Fruit fly (Drosophila melanogaster) whole organism, embryonic: ENCODE measurements around the gene ClpP.

Experiments
- Ada2b ChIP-seq: fragments of 200-800 bp; sonication (Bioruptor generic); IDR thresholded peaks from 2 replicates; pipeline ENCODE4 v1.3.6; 2022; ENCODE audit warnings: missing biosample characterization, missing genetic modification characterization
- B-H1 ChIP-seq: fragments of 200-800 bp; sonication (Bioruptor generic); IDR thresholded peaks from 3 replicates; pipeline ENCODE4 v1.3.6; 2022; ENCODE audit warnings: missing biosample characterization, missing genetic modification characterization
- C15 ChIP-seq: fragments of 200-800 bp; sonication (Bioruptor generic); IDR thresholded peaks from 3 replicates; pipeline ENCODE4 v1.3.6; 2022; ENCODE audit warnings: missing biosample characterization, missing genetic modification characterization
- CG1024 ChIP-seq: fragments of 200-800 bp; sonication (Bioruptor generic); IDR thresholded peaks from 2 replicates; pipeline ENCODE4 v1.3.6; 2022; ENCODE audit warnings: missing biosample characterization, missing genetic modification characterization
- CG10366 ChIP-seq: fragments of 200-800 bp; sonication (Bioruptor generic); IDR thresholded peaks from 2 replicates; pipeline ENCODE4 v1.3.6; 2022; ENCODE audit warnings: missing biosample characterization, missing genetic modification characterization
- CG10654 ChIP-seq: fragments of 200-800 bp; sonication (Bioruptor generic); optimal IDR thresholded peaks from 2 replicates; lab custom pipeline; 2016; ENCODE audit warnings: missing biosample characterization, missing genetic modification characterization
- CG11695 ChIP-seq: fragments of 200-800 bp; sonication (Bioruptor generic); IDR thresholded peaks from 3 replicates; pipeline ENCODE4 v1.3.6; 2022; ENCODE audit warnings: missing biosample characterization, missing genetic modification characterization
- CG12104 ChIP-seq: fragments of 200-800 bp; sonication (Bioruptor generic); optimal IDR thresholded peaks from 3 replicates; lab custom pipeline; 2016; ENCODE audit warnings: missing biosample characterization, missing genetic modification characterization
- CG12391 ChIP-seq: fragments of 200-800 bp; sonication (Bioruptor generic); optimal IDR thresholded peaks from 3 replicates; lab custom pipeline; 2018; ENCODE audit warnings: missing biosample characterization, mild to moderate bottlenecking, missing genetic modification characterization, moderate library complexity
- CG13424 ChIP-seq: fragments of 200-800 bp; sonication (Bioruptor generic); optimal IDR thresholded peaks from 2 replicates; lab custom pipeline; 2019; ENCODE audit warnings: missing biosample characterization, mild to moderate bottlenecking, missing genetic modification characterization, moderate library complexity
- CG13624 ChIP-seq: fragments of 200-800 bp; sonication (Bioruptor generic); optimal IDR thresholded peaks from 2 replicates; lab custom pipeline; 2016; ENCODE audit warnings: missing biosample characterization, missing genetic modification characterization
- CG1529 ChIP-seq: fragments of 200-800 bp; sonication (Bioruptor generic); optimal IDR thresholded peaks from 3 replicates; lab custom pipeline; 2018; ENCODE audit warnings: missing biosample characterization, missing genetic modification characterization
- CG16813 ChIP-seq: fragments of 200-800 bp; sonication (Bioruptor generic); IDR thresholded peaks from 3 replicates; pipeline ENCODE4 v1.3.6; 2022; ENCODE audit warnings: missing biosample characterization, missing genetic modification characterization; ENCODE audit not compliant: partially characterized antibody
- CG16815 ChIP-seq: fragments of 200-800 bp; sonication (Bioruptor generic); optimal IDR thresholded peaks from 3 replicates; lab custom pipeline; 2017; ENCODE audit warnings: missing biosample characterization, mild to moderate bottlenecking, missing genetic modification characterization
- CG17385 ChIP-seq: fragments of 200-800 bp; sonication (Bioruptor generic); optimal IDR thresholded peaks from 3 replicates; lab custom pipeline; 2018; ENCODE audit warnings: missing biosample characterization, mild to moderate bottlenecking, missing genetic modification characterization
- CG32532 ChIP-seq: fragments of 200-800 bp; sonication (Bioruptor generic); IDR thresholded peaks from 2 replicates; pipeline ENCODE4 v1.3.6; 2022; ENCODE audit warnings: missing biosample characterization, missing genetic modification characterization
- CG34376 ChIP-seq: fragments of 200-800 bp; sonication (Bioruptor generic); optimal IDR thresholded peaks from 2 replicates; lab custom pipeline; 2018; ENCODE audit warnings: missing biosample characterization, mild to moderate bottlenecking, missing genetic modification characterization
- CG3995 ChIP-seq: fragments of 200-800 bp; sonication (Bioruptor generic); optimal IDR thresholded peaks from 3 replicates; lab custom pipeline; 2016; ENCODE audit warnings: missing biosample characterization, missing genetic modification characterization
- CG7786 ChIP-seq: fragments of 200-800 bp; sonication (Bioruptor generic); optimal IDR thresholded peaks from 2 replicates; lab custom pipeline; 2016; ENCODE audit warnings: missing biosample characterization, missing genetic modification characterization
- CG9817 ChIP-seq: fragments of 200-800 bp; sonication (Bioruptor generic); optimal IDR thresholded peaks from 2 replicates; lab custom pipeline; 2018; ENCODE audit warnings: missing biosample characterization, mild to moderate bottlenecking, missing genetic modification characterization, moderate library complexity
- CG9932 ChIP-seq: fragments of 200-800 bp; sonication (Bioruptor generic); IDR thresholded peaks from 2 replicates; pipeline ENCODE4 v1.3.6; 2022; ENCODE audit warnings: missing biosample characterization, missing genetic modification characterization
- Dek ChIP-seq: fragments of 200-800 bp; sonication (Bioruptor generic); optimal IDR thresholded peaks from 3 replicates; lab custom pipeline; 2019; ENCODE audit warnings: missing biosample characterization, mild to moderate bottlenecking, missing genetic modification characterization, moderate library complexity
- Doc3 ChIP-seq: fragments of 200-800 bp; sonication (Bioruptor generic); IDR thresholded peaks from 3 replicates; pipeline ENCODE4 v1.3.6; 2022; ENCODE audit warnings: missing biosample characterization, missing genetic modification characterization; ENCODE audit not compliant: partially characterized antibody
- Eip74EF ChIP-seq, 2 experiments: fragments of 200-800 bp in 1 of 2; fragments of >200 bp in 1 of 2; sonication (Bioruptor generic) in 1 of 2; optimal IDR thresholded peaks; 2 replicates each; lab custom pipeline; 2017 to 2019; ENCODE audit warnings: missing biosample characterization in 2 of 2, missing genetic modification characterization in 2 of 2, mild to moderate bottlenecking in 1 of 2, moderate library complexity in 1 of 2
- Fer2 ChIP-seq: fragments of 200-800 bp; sonication (Bioruptor generic); optimal IDR thresholded peaks from 2 replicates; lab custom pipeline; 2018; ENCODE audit warnings: missing biosample characterization, mild to moderate bottlenecking, missing genetic modification characterization, moderate library complexity
- H15 ChIP-seq: fragments of 200-800 bp; sonication (Bioruptor generic); IDR thresholded peaks from 3 replicates; pipeline ENCODE4 v1.3.6; 2022; ENCODE audit warnings: missing biosample characterization, missing genetic modification characterization
- Hr51 ChIP-seq, 2 experiments: fragments of 200-800 bp; sonication (Bioruptor generic); optimal IDR thresholded peaks; 2 replicates in 1 of 2; 3 replicates in 1 of 2; lab custom pipeline; 2016 to 2018; ENCODE audit warnings: missing biosample characterization in 2 of 2, missing genetic modification characterization in 2 of 2, mild to moderate bottlenecking in 1 of 2, moderate library complexity in 1 of 2
- Kr ChIP-seq: fragments of 200-800 bp; sonication (Bioruptor generic); optimal IDR thresholded peaks from 2 replicates; lab custom pipeline; 2017; ENCODE audit warnings: missing biosample characterization, mild to moderate bottlenecking, missing genetic modification characterization
- Six4 ChIP-seq: fragments of 200-800 bp; sonication (Bioruptor generic); optimal IDR thresholded peaks from 2 replicates; lab custom pipeline; 2016; ENCODE audit warnings: missing biosample characterization, missing genetic modification characterization
- Sox100B ChIP-seq: fragments of 200-800 bp; sonication (Bioruptor generic); optimal IDR thresholded peaks from 3 replicates; lab custom pipeline; 2018; ENCODE audit warnings: missing biosample characterization, mild to moderate bottlenecking, missing genetic modification characterization
- Sry-δ ChIP-seq: fragments of 200-800 bp; sonication (Bioruptor generic); optimal IDR thresholded peaks from 2 replicates; lab custom pipeline; 2016; ENCODE audit warnings: missing biosample characterization, missing genetic modification characterization
- Xbp1 ChIP-seq: fragments of 200-800 bp; sonication (Bioruptor generic); optimal IDR thresholded peaks from 3 replicates; lab custom pipeline; 2016; ENCODE audit warnings: missing biosample characterization, mild to moderate bottlenecking, missing genetic modification characterization
- bowl ChIP-seq: fragments of 200-800 bp; sonication (Bioruptor generic); IDR thresholded peaks from 2 replicates; pipeline ENCODE4 v1.3.6; 2022; ENCODE audit warnings: missing biosample characterization, missing genetic modification characterization
- cad ChIP-seq: fragments of >200 bp; optimal IDR thresholded peaks from 2 replicates; lab custom pipeline; 2017; ENCODE audit warnings: missing biosample characterization, missing genetic modification characterization
- crol ChIP-seq: fragments of 200-800 bp; sonication (Bioruptor generic); IDR thresholded peaks from 2 replicates; pipeline ENCODE4 v1.3.6; 2022; ENCODE audit warnings: missing biosample characterization, missing genetic modification characterization
- crp ChIP-seq, 2 experiments: fragments of 200-800 bp; sonication (Bioruptor generic); optimal IDR thresholded peaks; 2 replicates in 1 of 2; 3 replicates in 1 of 2; lab custom pipeline; 2017; ENCODE audit warnings: missing biosample characterization in 2 of 2, missing genetic modification characterization in 2 of 2, mild to moderate bottlenecking in 1 of 2, moderate library complexity in 1 of 2
- da ChIP-seq: fragments of 200-800 bp; sonication (Bioruptor generic); optimal IDR thresholded peaks from 2 replicates; lab custom pipeline; 2016; ENCODE audit warnings: missing biosample characterization, missing genetic modification characterization
- gem ChIP-seq: fragments of 200-800 bp; sonication (Bioruptor generic); optimal IDR thresholded peaks from 2 replicates; lab custom pipeline; 2019; ENCODE audit warnings: missing biosample characterization, mild to moderate bottlenecking, missing genetic modification characterization, moderate library complexity
- gfzf ChIP-seq: fragments of 200-800 bp; sonication (Bioruptor generic); optimal IDR thresholded peaks from 2 replicates; lab custom pipeline; 2016; ENCODE audit warnings: missing biosample characterization, mild to moderate bottlenecking, missing genetic modification characterization, moderate library complexity
- grau ChIP-seq: fragments of 200-800 bp; optimal IDR thresholded peaks from 3 replicates; lab custom pipeline; 2019; ENCODE audit warnings: missing biosample characterization, mild to moderate bottlenecking, missing genetic modification characterization, moderate library complexity
- jing ChIP-seq: fragments of 200-800 bp; sonication (Bioruptor generic); optimal IDR thresholded peaks from 2 replicates; lab custom pipeline; 2018; ENCODE audit warnings: missing biosample characterization, mild to moderate bottlenecking, missing genetic modification characterization
- lbe ChIP-seq: fragments of 200-800 bp; sonication (Bioruptor generic); optimal IDR thresholded peaks from 2 replicates; lab custom pipeline; 2016; ENCODE audit warnings: missing biosample characterization, mild to moderate bottlenecking, missing genetic modification characterization
- phol ChIP-seq: fragments of 200-800 bp; sonication (Bioruptor generic); optimal IDR thresholded peaks from 3 replicates; lab custom pipeline; 2018; ENCODE audit warnings: missing biosample characterization, mild to moderate bottlenecking, missing genetic modification characterization, moderate library complexity
- row ChIP-seq: fragments of 200-800 bp; sonication (Bioruptor generic); IDR thresholded peaks from 3 replicates; pipeline ENCODE4 v1.3.6; 2022; ENCODE audit warnings: missing biosample characterization, missing genetic modification characterization
- sd ChIP-seq: fragments of 200-800 bp; sonication (Bioruptor generic); optimal IDR thresholded peaks from 3 replicates; lab custom pipeline; 2018; ENCODE audit warnings: missing biosample characterization, mild to moderate bottlenecking, missing genetic modification characterization, moderate library complexity
- slbo ChIP-seq: fragments of 200-800 bp; sonication (Bioruptor generic); IDR thresholded peaks from 2 replicates; pipeline ENCODE4 v1.3.6; 2022; ENCODE audit warnings: missing biosample characterization, missing genetic modification characterization
- slp2 ChIP-seq: fragments of 200-800 bp; sonication (Bioruptor generic); optimal IDR thresholded peaks from 2 replicates; lab custom pipeline; 2016; ENCODE audit warnings: missing biosample characterization, missing genetic modification characterization
- so ChIP-seq: fragments of 200-800 bp; sonication (Bioruptor generic); IDR thresholded peaks from 3 replicates; pipeline ENCODE4 v1.3.6; 2022; ENCODE audit warnings: missing biosample characterization, missing genetic modification characterization
- sr ChIP-seq: fragments of 200-800 bp; sonication (Bioruptor generic); IDR thresholded peaks from 3 replicates; pipeline ENCODE4 v1.3.6; 2022; ENCODE audit warnings: missing biosample characterization, missing genetic modification characterization
- tap ChIP-seq: fragments of 200-800 bp; optimal IDR thresholded peaks from 3 replicates; lab custom pipeline; 2019; ENCODE audit warnings: missing biosample characterization, mild to moderate bottlenecking, missing genetic modification characterization, moderate library complexity
- wor ChIP-seq: fragments of 200-800 bp; sonication (Bioruptor generic); IDR thresholded peaks from 2 replicates; pipeline ENCODE4 v1.3.6; 2022; ENCODE audit warnings: missing biosample characterization, missing genetic modification characterization

ClpP gene

dm6 chr2L:10341405-10341804 is 15.2 kb upstream of the ClpP start, which contains the start of gene CG31715 (continued):
- peak; percentile 38; the same call in 2 of the 3 replicates for TF ChIP-seq Doc3 (GFP tag; lab: Robert Waterston, UW)
- peak; percentile 26 for TF ChIP-seq Dek (tag; lab: Kevin White, UChicago)
- TF ChIP-seq Kr (GFP tag; lab: Kevin White, UChicago) = no peak
- TF ChIP-seq Sox100B (GFP tag; lab: Kevin White, UChicago) = peak; percentile 18
- TF ChIP-seq Sry-δ (GFP tag; lab: Kevin White, UChicago) = peak; percentile 73
- TF ChIP-seq slbo (GFP tag; lab: Robert Waterston, UW) = peak; percentile 66
- TF ChIP-seq gfzf (GFP tag; lab: Kevin White, UChicago) = peak; percentile 34
- TF ChIP-seq gem (tag; lab: Kevin White, UChicago) = peak; percentile 64
- TF ChIP-seq slp2 (GFP tag; lab: Kevin White, UChicago) = no peak
- no peak for TF ChIP-seq CG9817 (tag; lab: Kevin White, UChicago)
- peak; percentile 23 for TF ChIP-seq CG3995
- TF ChIP-seq Eip74EF (GFP tag; optimal IDR thresholded peaks at IDR 0.05; lab: Kevin White, UChicago) = no peak
- TF ChIP-seq CG16813 (GFP tag; lab: Robert Waterston, UW) = peak; percentile 47; the same call in 1 of the 3 replicates
- TF ChIP-seq sd = peak; percentile 87
- TF ChIP-seq grau = peak; percentile 38
- peak; percentile 13 for TF ChIP-seq phol
- TF ChIP-seq crp (GFP tag; optimal IDR thresholded peaks at IDR 0.05; lab: Kevin White, UChicago) = peak in 1 of 2 experiments; percentile 56
- peak; percentile 44 for TF ChIP-seq lbe (GFP tag; lab: Kevin White, UChicago)
- peak; percentile 81 for TF ChIP-seq row
- peak; percentile 58; the same call in 1 of the 2 replicates for TF ChIP-seq CG32532
- no peak; the same call in 1 of the 2 replicates for TF ChIP-seq CG9932 (GFP tag; lab: Robert Waterston, UW)
- TF ChIP-seq Hr51 (GFP tag; optimal IDR thresholded peaks at IDR 0.05; lab: Kevin White, UChicago) = peak in 1 of 2 experiments; percentile 18

dm6 chr2L:10342471-10342870 is 14.1 kb upstream of the ClpP start, which contains the start of gene Sps2:
Gene Sps2, plus strand, starts transcription at chr2L:10342594.
- no peak for TF ChIP-seq H15 (GFP tag; lab: Robert Waterston, UW)
- TF ChIP-seq so (GFP tag; lab: Robert Waterston, UW) = no peak
- no peak for TF ChIP-seq jing (GFP tag; lab: Kevin White, UChicago)
- TF ChIP-seq CG11695 (GFP tag; lab: Robert Waterston, UW) = no peak
- TF ChIP-seq crol (GFP tag; lab: Robert Waterston, UW) = no peak
- TF ChIP-seq Six4 (GFP tag; lab: Kevin White, UChicago) = no peak
- TF ChIP-seq CG10654 (GFP tag; lab: Kevin White, UChicago) = no peak
- TF ChIP-seq da (GFP tag; lab: Kevin White, UChicago) = no peak
- no peak for TF ChIP-seq cad
- TF ChIP-seq CG1024 (GFP tag; lab: Robert Waterston, UW) = no peak
- TF ChIP-seq sr (GFP tag; lab: Robert Waterston, UW) = no peak
- TF ChIP-seq CG16815 (GFP tag; lab: Kevin White, UChicago) = no peak
- TF ChIP-seq tap = no peak
- no peak for TF ChIP-seq C15
- TF ChIP-seq CG7786 (GFP tag; lab: Kevin White, UChicago) = no peak
- TF ChIP-seq Fer2 = no peak
- TF ChIP-seq CG34376 (GFP tag; lab: Kevin White, UChicago) = peak; percentile 52
- no peak for TF ChIP-seq Ada2b (GFP tag; lab: Robert Waterston, UW)
- TF ChIP-seq bowl (GFP tag; lab: Robert Waterston, UW) = no peak
- no peak for TF ChIP-seq CG13424 (tag; lab: Kevin White, UChicago)
- no peak for TF ChIP-seq CG1529 (GFP tag; lab: Kevin White, UChicago)
- TF ChIP-seq CG13624 = peak; percentile 30
- no peak for TF ChIP-seq wor (GFP tag; lab: Robert Waterston, UW)
- TF ChIP-seq CG3995 = no peak
- peak; percentile 26 for TF ChIP-seq grau
- no peak for TF ChIP-seq B-H1 (GFP tag; lab: Robert Waterston, UW)
- no peak for TF ChIP-seq CG10366 (GFP tag; lab: Robert Waterston, UW)
- TF ChIP-seq CG12391 (tag; lab: Kevin White, UChicago) = peak; percentile 37
- peak; percentile 11 for TF ChIP-seq Xbp1 (GFP tag; lab: Kevin White, UChicago)
- no peak for TF ChIP-seq CG17385 (GFP tag; lab: Kevin White, UChicago)
- TF ChIP-seq CG12104 (GFP tag; lab: Kevin White, UChicago) = no peak
